Fruit fly (Drosophila melanogaster): Measurements from ENCODE around the gene Lip1.

Gene Lip1

dm6 chr2L:10665603-10666002, 35.7 kb downstream of the Lip1 start (continued):
- no peak for TF ChIP-seq pzg (GFP tag; optimal IDR thresholded peaks at IDR 0.05)
- peak; percentile 58 for TF ChIP-seq CG16815 (GFP tag; optimal IDR thresholded peaks at IDR 0.05)
- peak; percentile 75 for TF ChIP-seq Camta (GFP tag; optimal IDR thresholded peaks at IDR 0.05)
- peak; percentile 74 for TF ChIP-seq en (GFP tag; optimal IDR thresholded peaks at IDR 0.05)
- TF ChIP-seq Stat92E (GFP tag; optimal IDR thresholded peaks at IDR 0.05): no peak
- TF ChIP-seq Sry-δ (GFP tag; optimal IDR thresholded peaks at IDR 0.05): peak; percentile 38
- TF ChIP-seq da (GFP tag; optimal IDR thresholded peaks at IDR 0.05): no peak
- peak; percentile 41; the same call in 1 of the 2 replicates for TF ChIP-seq Taf1 (GFP tag; IDR thresholded peaks at IDR 0.05)
- TF ChIP-seq psq (GFP tag; optimal IDR thresholded peaks at IDR 0.05): peak; percentile 43
- TF ChIP-seq gem (tag; optimal IDR thresholded peaks at IDR 0.05): peak; percentile 85
- peak; percentile 56 for TF ChIP-seq CG4404 (GFP tag; IDR thresholded peaks at IDR 0.05)
- TF ChIP-seq CG4820 (GFP tag; optimal IDR thresholded peaks at IDR 0.05): peak; percentile 67
- TF ChIP-seq cad (GFP tag; optimal IDR thresholded peaks at IDR 0.05): no peak
- peak; percentile 71 for TF ChIP-seq Hr3 (GFP tag; optimal IDR thresholded peaks at IDR 0.05)
- TF ChIP-seq al (GFP tag; IDR thresholded peaks at IDR 0.05): peak; percentile 84
- peak; percentile 79 for TF ChIP-seq ara (GFP tag; IDR thresholded peaks at IDR 0.05)
- TF ChIP-seq CG17186 (GFP tag; optimal IDR thresholded peaks at IDR 0.05): no peak
- peak; percentile 56 for TF ChIP-seq CG3281 (GFP tag; optimal IDR thresholded peaks at IDR 0.05)
- TF ChIP-seq Dfd (GFP tag; optimal IDR thresholded peaks at IDR 0.05): no peak
- TF ChIP-seq bbx (GFP tag; IDR thresholded peaks at IDR 0.05; ENCODE audit: partially characterized antibody): no peak
- TF ChIP-seq pita (GFP tag; optimal IDR thresholded peaks at IDR 0.05): no peak
- TF ChIP-seq CkIIα-i1 (GFP tag; IDR thresholded peaks at IDR 0.05): peak; percentile 84
- no peak for TF ChIP-seq HmgD (GFP tag; optimal IDR thresholded peaks at IDR 0.05)
- peak; percentile 76 for TF ChIP-seq CG11696 (GFP tag; IDR thresholded peaks at IDR 0.05)
- TF ChIP-seq lbe (GFP tag; optimal IDR thresholded peaks at IDR 0.05): no peak
- no peak for TF ChIP-seq Lhr (GFP tag; optimal IDR thresholded peaks at IDR 0.05)
- peak; percentile 75 for TF ChIP-seq Meics (GFP tag; optimal IDR thresholded peaks at IDR 0.05)
- TF ChIP-seq CrebB (tag; optimal IDR thresholded peaks at IDR 0.05): peak; percentile 39
- TF ChIP-seq sens-2 (GFP tag; IDR thresholded peaks at IDR 0.05): peak; percentile 31; the same call in 1 of the 2 replicates
- peak; percentile 6; the same call in 1 of the 2 replicates for TF ChIP-seq dati (GFP tag; IDR thresholded peaks at IDR 0.05)
- peak; percentile 86 for TF ChIP-seq CG11695 (GFP tag; IDR thresholded peaks at IDR 0.05)
- TF ChIP-seq Blimp-1 (GFP tag; optimal IDR thresholded peaks at IDR 0.05): peak; percentile 61
- no peak for TF ChIP-seq CG6791 (GFP tag; IDR thresholded peaks at IDR 0.05; ENCODE audit: partially characterized antibody)
- TF ChIP-seq BEAF-32 (GFP tag; optimal IDR thresholded peaks at IDR 0.05): no peak
- TF ChIP-seq lola (GFP tag; optimal IDR thresholded peaks at IDR 0.05): no peak
- TF ChIP-seq Dref (GFP tag; IDR thresholded peaks at IDR 0.05): no peak
- TF ChIP-seq CG9932 (GFP tag; IDR thresholded peaks at IDR 0.05): peak; percentile 81
- TF ChIP-seq slbo (GFP tag; IDR thresholded peaks at IDR 0.05): peak; percentile 90
- peak; percentile 90 for TF ChIP-seq CG10366 (GFP tag; IDR thresholded peaks at IDR 0.05)
- no peak for TF ChIP-seq Doc3 (GFP tag; IDR thresholded peaks at IDR 0.05; ENCODE audit: partially characterized antibody)
- peak; percentile 69 to 77 for TF ChIP-seq chif (GFP tag; optimal IDR thresholded peaks at IDR 0.05)
- no peak for TF ChIP-seq Tbp (GFP tag; optimal IDR thresholded peaks at IDR 0.05)
- peak; percentile 19 for TF ChIP-seq BtbVII (GFP tag; optimal IDR thresholded peaks at IDR 0.05)
- peak; percentile 92 for TF ChIP-seq dysf (GFP tag; IDR thresholded peaks at IDR 0.05)
- no peak for TF ChIP-seq inv (GFP tag; IDR thresholded peaks at IDR 0.05; ENCODE audit: partially characterized antibody)
- TF ChIP-seq CG33213 (GFP tag; optimal IDR thresholded peaks at IDR 0.05): peak; percentile 36
- peak; percentile 61 for TF ChIP-seq maf-S (GFP tag; optimal IDR thresholded peaks at IDR 0.05)
- TF ChIP-seq sc (optimal IDR thresholded peaks at IDR 0.05): no peak
- no peak for TF ChIP-seq sc (GFP tag; optimal IDR thresholded peaks at IDR 0.05)
- TF ChIP-seq CG34224 (GFP tag; IDR thresholded peaks at IDR 0.05; ENCODE audit: partially characterized antibody): no peak
- peak; percentile 61 for TF ChIP-seq onecut (GFP tag; IDR thresholded peaks at IDR 0.05)
